Worm (Caenorhabditis elegans): ENCODE results near the gene K06H7.2.

Gene K06H7.2

ce11 chrIII:8109459-8110057 is 16.2 kb downstream of the K06H7.2 start (continued):
- TF ChIP-seq let-607 (tag; optimal IDR thresholded peaks at IDR 0.05) (peak; percentile 39 to 67), pha-4 (tag; optimal IDR thresholded peaks at IDR 0.05) (no peak), gei-17 (GFP tag; optimal IDR thresholded peaks at IDR 0.05) (peak; percentile 54), snpc-1.1 (tag; optimal IDR thresholded peaks at IDR 0.05; ENCODE audit: insufficient read depth) (peak; percentile 62), attf-3 (GFP tag; conservative IDR thresholded peaks at IDR 0.05) (peak; percentile 64; the same call in 1 of the 2 replicates), egl-18 (GFP tag; IDR thresholded peaks at IDR 0.05) (no peak), bed-1 (GFP tag; IDR thresholded peaks at IDR 0.05) (no peak), unc-130 (GFP tag; optimal IDR thresholded peaks at IDR 0.05) (peak; percentile 42), ceh-58 (GFP tag; IDR thresholded peaks at IDR 0.05) (no peak), lir-1 (GFP tag; conservative IDR thresholded peaks at IDR 0.05) (no peak), tbp1 (GFP tag; optimal IDR thresholded peaks at IDR 0.05) (peak; percentile 99), aptf-3 (GFP tag; IDR thresholded peaks at IDR 0.05) (no peak), B0019.2 (GFP tag; conservative IDR thresholded peaks at IDR 0.05) (0 out of 2 replicates have a peak, but pooled peaks have one; percentile 46), lin-40 (tag; optimal IDR thresholded peaks at IDR 0.05) (peak; percentile 71), madf-3 (GFP tag; IDR thresholded peaks at IDR 0.05) (no peak), hlh-12 (tag; optimal IDR thresholded peaks at IDR 0.05) (no peak), nhr-90 (tag; optimal IDR thresholded peaks at IDR 0.05) (peak; percentile 87), sptf-2 (GFP tag; optimal IDR thresholded peaks at IDR 0.05) (peak; percentile 39), nhr-179 (tag; optimal IDR thresholded peaks at IDR 0.05) (no peak), snpc-4 (GFP tag; optimal IDR thresholded peaks at IDR 0.05) (peak; percentile 81), snpc-4 (tag; optimal IDR thresholded peaks at IDR 0.05) (peak; percentile 36 to 76 (median 64)), attf-5 (GFP tag; optimal IDR thresholded peaks at IDR 0.05) (peak; percentile 63), ztf-28 (GFP tag; IDR thresholded peaks at IDR 0.05) (peak; percentile 74; the same call in 1 of the 2 replicates), Y95B8A.8 (GFP tag; IDR thresholded peaks at IDR 0.05) (peak; percentile 71; the same call in 1 of the 2 replicates), mel-28 (tag; optimal IDR thresholded peaks at IDR 0.05; ENCODE audit: borderline replicate concordance) (no peak), ztf-6 (GFP tag; IDR thresholded peaks at IDR 0.05) (peak; percentile 83), die-1 (tag; optimal IDR thresholded peaks at IDR 0.05) (peak; percentile 92), fkh-3 (tag; optimal IDR thresholded peaks at IDR 0.05) (peak; percentile 42), athp-1 (tag; optimal IDR thresholded peaks at IDR 0.05) (peak; percentile 24), ceh-40 (GFP tag; IDR thresholded peaks at IDR 0.05) (0 out of 2 replicates have a peak, but pooled peaks have one; percentile 57), rpc-1 (optimal IDR thresholded peaks at IDR 0.05) (peak; percentile 88), rpc-1 (tag; optimal IDR thresholded peaks at IDR 0.05) (peak; percentile 94), madf-10 (tag; optimal IDR thresholded peaks at IDR 0.05) (peak; percentile 63), ztf-18 (tag; optimal IDR thresholded peaks at IDR 0.05) (peak; percentile 77), K11D2.4 (GFP tag; IDR thresholded peaks at IDR 0.05) (peak; percentile 61), aptf-2 (GFP tag; conservative IDR thresholded peaks at IDR 0.05) (no peak), chd-7 (tag; optimal IDR thresholded peaks at IDR 0.05) (peak; percentile 81)

ce11 chrIII:8111347-8111746 is 18.0 kb downstream of the K06H7.2 start:
- TF ChIP-seq hrde-1 (tag; optimal IDR thresholded peaks at IDR 0.05; ENCODE audit: borderline replicate concordance), result no peak
- no peak for TF ChIP-seq egl-44 (GFP tag; IDR thresholded peaks at IDR 0.05)
- TF ChIP-seq attf-3 (GFP tag; conservative IDR thresholded peaks at IDR 0.05), result no peak
- no peak for TF ChIP-seq ccch-3 (GFP tag; optimal IDR thresholded peaks at IDR 0.05)

Data from whole organism, young adult.